Worm (Caenorhabditis elegans) whole organism, young adult: ENCODE results near the gene nspb-12.

Source experiments
- B0035.1 ChIP-seq: sonication (generic microtip); optimal IDR thresholded peaks from 2 replicates; lab custom pipeline; 2016; ENCODE audit warnings: missing genetic modification characterization, mild to moderate bottlenecking, missing compliant biosample characterization, missing genotype, missing genetic modification reagents
- B0336.3 ChIP-seq: fragments of 200-800 bp; sonication (Bioruptor generic); IDR thresholded peaks from 2 replicates; pipeline ENCODE4 v1.3.6; 2022; ENCODE audit warnings: missing genetic modification characterization, missing compliant biosample characterization
- F37B4.10 ChIP-seq: fragments of 200-800 bp; sonication (Bioruptor generic); IDR thresholded peaks from 2 replicates; pipeline ENCODE4 v1.3.6; 2022; ENCODE audit warnings: missing genetic modification characterization, missing compliant biosample characterization
- F49E8.2 ChIP-seq: sonication (generic microtip); optimal IDR thresholded peaks from 3 replicates; lab custom pipeline; 2017; ENCODE audit warnings: missing genetic modification characterization, mild to moderate bottlenecking, missing compliant biosample characterization, antibody characterized with exemption, moderate library complexity; ENCODE audit not compliant: insufficient read depth
- F52B5.7 ChIP-seq: sonication (generic microtip); optimal IDR thresholded peaks from 2 replicates; lab custom pipeline; 2016; ENCODE audit warnings: mild to moderate bottlenecking, missing genetic modification characterization, missing compliant biosample characterization
- T26A5.8 ChIP-seq: sonication (generic microtip); optimal IDR thresholded peaks from 2 replicates; lab custom pipeline; 2016; ENCODE audit warnings: missing genetic modification characterization, missing compliant biosample characterization
- atf-7 ChIP-seq: sonication (generic microtip); optimal IDR thresholded peaks from 2 replicates; lab custom pipeline; 2017; ENCODE audit warnings: mild to moderate bottlenecking, missing genetic modification characterization, missing compliant biosample characterization
- attf-3 ChIP-seq: fragments of 200-800 bp; sonication (Bioruptor generic); conservative IDR thresholded peaks from 2 replicates; pipeline ENCODE4 v1.3.6; 2022; ENCODE audit warnings: missing genetic modification reagents, missing genetic modification characterization, missing compliant biosample characterization
- attf-5 ChIP-seq: fragments of 200-800 bp; sonication (Bioruptor generic); optimal IDR thresholded peaks from 2 replicates; lab custom pipeline; 2018; ENCODE audit warnings: mild to moderate bottlenecking, missing genetic modification characterization, missing compliant biosample characterization
- bed-2 ChIP-seq: fragments of 200-800 bp; sonication (Bioruptor generic); IDR thresholded peaks from 2 replicates; pipeline ENCODE4 v1.3.6; 2022; ENCODE audit warnings: missing genetic modification reagents, missing genetic modification characterization, missing compliant biosample characterization
- ccch-3 ChIP-seq: fragments of 200-800 bp; sonication (Bioruptor generic); optimal IDR thresholded peaks from 2 replicates; lab custom pipeline; 2018; ENCODE audit warnings: mild to moderate bottlenecking, missing genetic modification characterization, missing compliant biosample characterization
- cebp-1 ChIP-seq, 2 experiments: fragments of 200-800 bp in 1 of 2; sonication (Bioruptor generic) in 1 of 2; sonication (generic microtip) in 1 of 2; IDR thresholded peaks in 1 of 2; optimal IDR thresholded peaks in 1 of 2; 2 replicates each; pipeline versions ENCODE4 v1.3.6 to Lab custom; 2017 to 2022; ENCODE audit warnings: missing compliant biosample characterization in 2 of 2, missing genetic modification characterization in 2 of 2, mild to moderate bottlenecking in 1 of 2, missing genetic modification reagents in 1 of 2, moderate library complexity in 1 of 2
- cebp-2 ChIP-seq: fragments of 200-800 bp; sonication (Bioruptor generic); IDR thresholded peaks from 2 replicates; pipeline ENCODE4 v1.3.6; 2022; ENCODE audit warnings: missing genetic modification characterization, missing compliant biosample characterization
- ceh-58 ChIP-seq: fragments of 200-800 bp; sonication (Bioruptor generic); IDR thresholded peaks from 2 replicates; pipeline ENCODE4 v1.3.6; 2022; ENCODE audit warnings: missing genetic modification characterization, missing compliant biosample characterization
- dox-1 ChIP-seq: fragments of 200-800 bp; sonication (Bioruptor generic); IDR thresholded peaks from 2 replicates; pipeline ENCODE4 v1.3.6; 2022; ENCODE audit warnings: missing genetic modification reagents, missing genetic modification characterization, missing compliant biosample characterization
- lag-1 ChIP-seq: fragments of 200-800 bp; sonication (Bioruptor generic); IDR thresholded peaks from 2 replicates; pipeline ENCODE4 v1.3.6; 2022; ENCODE audit warnings: missing genetic modification reagents, missing genetic modification characterization, missing compliant biosample characterization
- lsl-1 ChIP-seq: fragments of 200-800 bp; sonication (Bioruptor generic); optimal IDR thresholded peaks from 2 replicates; lab custom pipeline; 2018; ENCODE audit warnings: mild to moderate bottlenecking, missing genetic modification characterization, moderate library complexity, missing compliant biosample characterization
- madf-3 ChIP-seq: fragments of 200-800 bp; sonication (Bioruptor generic); IDR thresholded peaks from 2 replicates; pipeline ENCODE4 v1.3.6; 2022; ENCODE audit warnings: missing genetic modification reagents, missing genetic modification characterization, missing compliant biosample characterization
- madf-6 ChIP-seq: fragments of 200-800 bp; sonication (Bioruptor generic); IDR thresholded peaks from 2 replicates; pipeline ENCODE4 v1.3.6; 2022; ENCODE audit warnings: missing genetic modification reagents, missing genetic modification characterization, missing compliant biosample characterization
- nhr-179 ChIP-seq: sonication (generic microtip); optimal IDR thresholded peaks from 2 replicates; lab custom pipeline; 2016; ENCODE audit warnings: mild to moderate bottlenecking, missing genetic modification characterization, missing compliant biosample characterization
- pha-4 ChIP-seq: fragments of 150-350 bp; sonication (generic microtip); optimal IDR thresholded peaks from 2 replicates; lab custom pipeline; 2014; ENCODE audit warnings: missing biosample characterization, missing genetic modification reagents, missing genetic modification characterization
- snpc-1.3 ChIP-seq: sonication (generic microtip); optimal IDR thresholded peaks from 2 replicates; lab custom pipeline; 2017; ENCODE audit warnings: missing genetic modification characterization, mild to moderate bottlenecking, missing compliant biosample characterization, antibody characterized with exemption, moderate library complexity, missing genotype, missing genetic modification reagents; ENCODE audit not compliant: insufficient read depth
- tlf-1 ChIP-seq: fragments of 200-800 bp; sonication (Bioruptor generic); optimal IDR thresholded peaks from 2 replicates; lab custom pipeline; 2018; ENCODE audit warnings: mild to moderate bottlenecking, missing genetic modification characterization, missing compliant biosample characterization
- zfh-2 ChIP-seq: fragments of 200-800 bp; sonication (Bioruptor generic); conservative IDR thresholded peaks from 2 replicates; pipeline ENCODE4 v1.3.6; 2022; ENCODE audit warnings: missing genetic modification reagents, missing genetic modification characterization, missing compliant biosample characterization
- ztf-18 ChIP-seq: sonication (generic microtip); optimal IDR thresholded peaks from 2 replicates; lab custom pipeline; 2016; ENCODE audit warnings: missing genotype, mild to moderate bottlenecking, missing genetic modification characterization, missing compliant biosample characterization
- ztf-6 ChIP-seq: fragments of 200-800 bp; sonication (Bioruptor generic); IDR thresholded peaks from 2 replicates; pipeline ENCODE4 v1.3.6; 2022; ENCODE audit warnings: missing genetic modification reagents, missing genetic modification characterization, missing compliant biosample characterization

Gene nspb-12

DNA sequence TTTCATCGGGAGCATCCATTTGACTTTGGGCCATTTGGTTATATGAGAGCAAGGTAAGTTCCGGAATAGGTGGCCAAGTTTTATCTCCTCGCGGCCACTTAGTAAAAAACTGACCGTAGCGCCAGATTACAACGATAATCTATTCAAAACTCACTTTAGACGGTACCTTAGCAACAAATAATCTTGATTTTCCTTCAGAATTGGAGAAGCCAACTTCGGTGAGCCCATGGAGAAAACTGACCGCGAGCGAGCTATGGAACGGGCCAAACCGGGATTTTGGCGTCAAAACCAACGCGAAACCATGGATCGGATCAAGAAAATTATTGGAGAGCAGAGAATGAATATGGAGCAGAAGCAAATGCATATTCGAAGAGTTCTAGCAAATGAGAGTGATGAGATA, 17.1 kb upstream of the nspb-12 start:
- TF ChIP-seq F37B4.10 (0 out of 2 replicates have a peak, but pooled peaks have one; percentile 67), tlf-1 (GFP tag; lab: Kevin White, UChicago) (no peak)

ce11 chrIII:5584647-5585046, 16.1 kb upstream of the nspb-12 start, which contains the start of gene F56D2.3:
TSS of gene F56D2.3 (plus strand) at chrIII:5584947.
- TF ChIP-seq ceh-58 (GFP tag; lab: Robert Waterston, UW): 0 out of 2 replicates have a peak, but pooled peaks have one; percentile 9
- peak; percentile 35; the same call in 1 of the 2 replicates for TF ChIP-seq zfh-2 (GFP tag; lab: Robert Waterston, UW)
- TF ChIP-seq F52B5.7: no peak
- TF ChIP-seq cebp-2 (GFP tag; lab: Robert Waterston, UW): no peak
- TF ChIP-seq, all 124 proteins: peak for 2

- TF ChIP-seq attf-3 (GFP tag; lab: Robert Waterston, UW) (no peak), pha-4 (tag; lab: Kevin White, UChicago) (no peak), attf-5 (GFP tag; lab: Kevin White, UChicago) (no peak), snpc-1.3 (tag; lab: Kevin White, UChicago) (no peak), ztf-18 (tag; lab: Kevin White, UChicago) (no peak), madf-3 (GFP tag; lab: Robert Waterston, UW) (no peak)
These were observed 14.2 kb upstream of the nspb-12 start, which contains the start of the genes F56D2.8 and uev-2 for ce11 chrIII:5582766-5583165. TSS of gene F56D2.8 (minus strand) at chrIII:5582866. TSS of gene uev-2 (plus strand) at chrIII:5583125.

DNA sequence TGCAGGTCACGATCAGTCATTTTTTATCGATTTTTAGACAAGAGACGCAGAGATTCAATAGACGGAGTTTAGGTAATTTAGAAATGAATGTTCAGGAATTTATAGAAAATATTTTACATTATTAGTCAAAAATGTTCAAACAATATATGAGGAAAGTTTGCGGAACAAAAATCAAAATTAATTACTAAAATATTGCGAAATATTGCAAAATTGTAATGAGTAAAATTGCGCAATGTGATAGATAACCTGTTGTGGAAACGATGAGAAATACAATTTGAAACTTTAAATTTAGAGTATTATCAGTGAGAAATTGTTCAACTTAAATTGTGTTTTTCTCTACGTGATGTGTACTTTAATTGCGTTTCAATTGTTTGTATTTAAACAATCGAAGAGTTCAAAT, 12.5 kb upstream of the nspb-12 start, which contains the start of gene F56D2.5:
Gene F56D2.5, minus strand, starts transcription at position 371 of the 400 bp plus-strand sequence.
- TF ChIP-seq nhr-179 (tag; lab: Kevin White, UChicago): no peak
- no peak for TF ChIP-seq bed-2 (GFP tag; lab: Robert Waterston, UW)
- no peak for TF ChIP-seq pha-4 (tag; lab: Kevin White, UChicago)
- TF ChIP-seq cebp-1 (GFP tag; IDR thresholded peaks at IDR 0.05; lab: Robert Waterston, UW): peak; percentile 93
- TF ChIP-seq cebp-1 (tag; optimal IDR thresholded peaks at IDR 0.05; lab: Kevin White, UChicago): peak; percentile 97

ce11 chrIII:5573694-5574093, 5.1 kb upstream of the nspb-12 start, which contains the start of gene molo-1:
TSS of gene molo-1 (plus strand) at chrIII:5573994.
- TF ChIP-seq lag-1 (GFP tag; lab: Robert Waterston, UW) (no peak), ccch-3 (GFP tag; lab: Kevin White, UChicago) (no peak), atf-7 (tag; lab: Kevin White, UChicago) (no peak), zfh-2 (GFP tag; lab: Robert Waterston, UW) (no peak), madf-6 (GFP tag; lab: Robert Waterston, UW) (no peak), lsl-1 (GFP tag; lab: Kevin White, UChicago) (no peak), ztf-6 (GFP tag; lab: Robert Waterston, UW) (no peak), F49E8.2 (tag; lab: Kevin White, UChicago) (no peak), B0035.1 (tag; lab: Kevin White, UChicago) (no peak)

- no peak for TF ChIP-seq dox-1 (GFP tag; lab: Robert Waterston, UW)
- no peak for TF ChIP-seq B0336.3 (GFP tag; lab: Robert Waterston, UW)
- no peak for TF ChIP-seq T26A5.8
- no peak for TF ChIP-seq madf-6 (GFP tag; lab: Robert Waterston, UW)
These were observed 4.2 kb upstream of the nspb-12 start for ce11 chrIII:5572806-5573205.
